Worm (Caenorhabditis elegans) whole organism, L4/young adult: ENCODE measurements around the gene F09C6.16.

Experiments used
- W03F9.2 ChIP-seq: fragments of 150-350 bp; optimal IDR thresholded peaks from 2 replicates; lab custom pipeline; 2014; ENCODE audit warnings: missing biosample characterization, missing genetic modification characterization
- dao-5 ChIP-seq: sonication (generic microtip); optimal IDR thresholded peaks from 2 replicates; lab custom pipeline; 2016; ENCODE audit warnings: missing genotype, missing genetic modification characterization, moderate library complexity, missing compliant biosample characterization
- him-1 ChIP-seq: sonication (generic microtip); optimal IDR thresholded peaks from 2 replicates; lab custom pipeline; 2016; ENCODE audit warnings: missing genotype, missing genetic modification reagents, missing genetic modification characterization, missing compliant biosample characterization

F09C6.16 gene

ce11 chrV:16873642-16874041 is 36.1 kb downstream of the F09C6.16 start, which contains the start of gene srw-23:
Gene srw-23 (plus strand): TSS chrV:16873942.
- TF ChIP-seq dao-5 (tag; lab: Kevin White, UChicago) (no peak), W03F9.2 (tag; lab: Kevin White, UChicago) (no peak), him-1 (tag; lab: Kevin White, UChicago) (no peak)

ce11 chrV:16871387-16871786 is 38.4 kb downstream of the F09C6.16 start, which contains the start of gene thn-4:
Gene thn-4 (minus strand): TSS chrV:16871487.
- TF ChIP-seq dao-5 (tag; lab: Kevin White, UChicago) (no peak), him-1 (tag; lab: Kevin White, UChicago) (no peak), W03F9.2 (tag; lab: Kevin White, UChicago) (no peak)

ce11 chrV:16869740-16870139 is 40.0 kb downstream of the F09C6.16 start, which contains the start of gene clec-33:
Gene clec-33 (minus strand): TSS chrV:16869840.
- no peak for TF ChIP-seq W03F9.2 (tag; lab: Kevin White, UChicago)
- no peak for TF ChIP-seq dao-5 (tag; lab: Kevin White, UChicago)
- no peak for TF ChIP-seq him-1 (tag; lab: Kevin White, UChicago)

ce11 chrV:16865404-16865803 is 44.4 kb downstream of the F09C6.16 start, which contains the start of gene clec-28:
Gene clec-28 (plus strand): TSS chrV:16865704.
- TF ChIP-seq W03F9.2 (tag; lab: Kevin White, UChicago) (no peak), dao-5 (tag; lab: Kevin White, UChicago) (no peak), him-1 (tag; lab: Kevin White, UChicago) (no peak)

- no peak for TF ChIP-seq dao-5 (tag; lab: Kevin White, UChicago)
- TF ChIP-seq W03F9.2 (tag; lab: Kevin White, UChicago), result no peak
- TF ChIP-seq him-1 (tag; lab: Kevin White, UChicago), result no peak
Measured at ce11 chrV:16861719-16862118, 48.1 kb downstream of the F09C6.16 start, which contains the start of the genes clec-32 and clec-24. Gene clec-32 (minus strand): TSS chrV:16861819. Gene clec-24 (plus strand): TSS chrV:16862012.

ce11 chrV:16857977-16858479 is 51.7 kb downstream of the F09C6.16 start, which contains the start of the genes clec-31 and clec-22:
Gene clec-31 (minus strand): TSS chrV:16858077.
Gene clec-22 (plus strand): TSS chrV:16858429.
- no peak for TF ChIP-seq dao-5 (tag; lab: Kevin White, UChicago)
- no peak for TF ChIP-seq him-1 (tag; lab: Kevin White, UChicago)
- no peak for TF ChIP-seq W03F9.2 (tag; lab: Kevin White, UChicago)
